Worm (Caenorhabditis elegans) whole organism, late embryonic: ENCODE results near the gene srh-281.

Experiments
- ama-1 ChIP-seq: fragments of 150-350 bp; optimal IDR thresholded peaks from 2 replicates; lab custom pipeline; 2014
- fax-1 ChIP-seq: sonication (generic microtip); optimal IDR thresholded peaks from 2 replicates; lab custom pipeline; 2016; ENCODE audit warnings: missing genotype, missing genetic modification characterization, missing compliant biosample characterization
- gmeb-2 ChIP-seq: sonication (generic microtip); optimal IDR thresholded peaks from 2 replicates; lab custom pipeline; 2016; ENCODE audit warnings: missing genetic modification characterization, inconsistent platforms, missing compliant biosample characterization
- pha-4 ChIP-seq: fragments of 150-350 bp; optimal IDR thresholded peaks from 2 replicates; lab custom pipeline; 2018; ENCODE audit warnings: missing biosample characterization, missing genetic modification reagents, missing genetic modification characterization

DNA sequence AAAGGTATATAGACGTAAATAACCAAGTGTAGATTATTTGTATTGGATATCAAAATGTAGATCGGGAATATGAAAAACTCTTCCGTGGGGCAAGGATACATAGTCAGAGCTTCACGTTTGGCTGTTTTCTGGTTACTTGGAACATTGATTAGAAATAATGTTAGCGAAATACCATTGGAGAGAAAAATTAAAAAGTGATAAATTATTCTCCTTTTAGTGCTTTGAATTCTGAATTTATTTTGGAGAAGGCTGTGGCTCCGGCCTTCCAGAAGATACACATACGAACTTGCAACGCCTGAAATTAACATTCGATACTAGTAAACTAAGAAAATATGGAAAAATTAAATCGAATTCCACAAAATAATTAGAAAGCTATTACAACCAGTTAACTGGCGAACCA is 45.1 kb downstream of the srh-281 start, which contains the start of gene srh-98:
- no peak for TF ChIP-seq ama-1 (lab: Kevin White, UChicago)
- TF ChIP-seq pha-4 (tag; lab: Kevin White, UChicago) = no peak
- no peak for TF ChIP-seq fax-1 (tag; lab: Kevin White, UChicago)
- no peak for TF ChIP-seq gmeb-2 (tag; lab: Kevin White, UChicago)
